Fruit fly (Drosophila melanogaster) Kc167 (cell line): ENCODE results near the gene CG3592.

ENCODE experiments used
- Myc ChIP-seq: fragments of >200 bp; optimal IDR thresholded peaks from 2 replicates; lab custom pipeline; 2017; ENCODE audit warnings: missing external identifiers
- Sin3A ChIP-seq: fragments of >200 bp; optimal IDR thresholded peaks from 2 replicates; lab custom pipeline; 2018; ENCODE audit warnings: missing external identifiers
- psq ChIP-seq: fragments of >200 bp; optimal IDR thresholded peaks from 2 replicates; lab custom pipeline; 2017; ENCODE audit warnings: missing external identifiers

DNA sequence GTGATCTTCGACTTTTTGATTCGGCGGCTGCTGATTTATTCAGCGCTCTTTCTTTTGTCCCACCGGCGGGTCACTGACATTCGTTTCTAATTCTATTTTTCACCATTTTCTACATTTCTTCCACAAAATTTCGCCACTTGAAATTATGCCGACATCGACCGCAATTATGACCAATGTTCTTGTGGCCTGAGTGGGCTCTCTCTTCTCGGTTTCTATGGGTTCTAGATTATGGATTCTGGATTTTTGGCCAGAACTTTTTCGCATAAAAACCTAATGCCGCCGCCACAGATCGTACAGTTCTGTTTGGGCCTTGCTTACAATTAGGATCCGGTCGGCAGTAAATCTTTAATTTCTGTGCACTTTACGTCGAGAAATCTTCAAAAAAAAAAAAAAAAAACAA is 1.8 kb downstream of the CG3592 start, which contains the start of gene CG3598:
- TF ChIP-seq Sin3A (no peak), psq (lab: Kevin White, UChicago) (no peak), Myc (lab: Kevin White, UChicago) (no peak)
